Fruit fly (Drosophila melanogaster) whole organism, embryonic: ENCODE data around the gene CG44261.

Experiments used
- Aef1 ChIP-seq: fragments of 200-800 bp; sonication (Bioruptor generic); IDR thresholded peaks from 3 replicates; pipeline ENCODE4 v1.3.6; 2022; ENCODE audit warnings: missing biosample characterization, missing genetic modification characterization
- Atf3 ChIP-seq: fragments of 200-800 bp; sonication (Bioruptor generic); optimal IDR thresholded peaks from 3 replicates; lab custom pipeline; 2016; ENCODE audit warnings: missing biosample characterization, missing genetic modification characterization
- Awh ChIP-seq: fragments of 200-800 bp; sonication (Bioruptor generic); IDR thresholded peaks from 2 replicates; pipeline ENCODE4, ENCODE4 v1.3.6; 2022; ENCODE audit warnings: missing biosample characterization, missing genetic modification characterization
- BEAF-32 ChIP-seq: fragments of 200-800 bp; sonication (Bioruptor generic); optimal IDR thresholded peaks from 3 replicates; lab custom pipeline; 2017; ENCODE audit warnings: missing biosample characterization, missing genetic modification characterization, mild to moderate bottlenecking, moderate library complexity, missing genetic modification reagents
- Blimp-1 ChIP-seq: fragments of 200-800 bp; sonication (Bioruptor generic); optimal IDR thresholded peaks from 3 replicates; lab custom pipeline; 2018; ENCODE audit warnings: missing biosample characterization, missing genetic modification characterization, mild to moderate bottlenecking, moderate library complexity, missing genetic modification reagents
- CG10543 ChIP-seq: fragments of 200-800 bp; sonication (Bioruptor generic); optimal IDR thresholded peaks from 3 replicates; lab custom pipeline; 2017; ENCODE audit warnings: missing biosample characterization, mild to moderate bottlenecking, missing genetic modification characterization, moderate library complexity
- CG10565 ChIP-seq: fragments of 200-800 bp; sonication (Bioruptor generic); optimal IDR thresholded peaks from 3 replicates; lab custom pipeline; 2016; ENCODE audit warnings: missing biosample characterization, mild to moderate bottlenecking, missing genetic modification characterization
- CG10959 ChIP-seq: fragments of 200-800 bp; sonication (Bioruptor generic); IDR thresholded peaks from 2 replicates; pipeline ENCODE4 v1.3.6; 2022; ENCODE audit warnings: missing biosample characterization, missing genetic modification characterization
- CG11723 ChIP-seq: fragments of 200-800 bp; sonication (Bioruptor generic); optimal IDR thresholded peaks from 2 replicates; lab custom pipeline; 2017; ENCODE audit warnings: missing biosample characterization, mild to moderate bottlenecking, missing genetic modification characterization
- CG12659 ChIP-seq: fragments of 200-800 bp; sonication (Bioruptor generic); optimal IDR thresholded peaks from 3 replicates; lab custom pipeline; 2017; ENCODE audit warnings: mild to moderate bottlenecking, missing biosample characterization, missing genetic modification reagents, missing genetic modification characterization
- CG13424 ChIP-seq: fragments of 200-800 bp; sonication (Bioruptor generic); optimal IDR thresholded peaks from 2 replicates; lab custom pipeline; 2019; ENCODE audit warnings: missing biosample characterization, mild to moderate bottlenecking, missing genetic modification characterization, moderate library complexity
- CG14014 ChIP-seq: fragments of 200-800 bp; sonication (Bioruptor generic); IDR thresholded peaks from 2 replicates; pipeline ENCODE4 v1.3.6; 2022; ENCODE audit warnings: missing biosample characterization, missing genetic modification characterization
- CG14050 ChIP-seq: fragments of 200-800 bp; sonication (Bioruptor generic); IDR thresholded peaks from 3 replicates; pipeline ENCODE4 v1.3.6; 2022; ENCODE audit warnings: missing biosample characterization, missing genetic modification characterization
- CG14667 ChIP-seq: fragments of 200-800 bp; sonication (Bioruptor generic); IDR thresholded peaks from 2 replicates; pipeline ENCODE4 v1.3.6; 2022; ENCODE audit warnings: missing biosample characterization, missing genetic modification characterization
- CG14965 ChIP-seq: fragments of 200-800 bp; sonication (Bioruptor generic); optimal IDR thresholded peaks from 2 replicates; lab custom pipeline; 2016; ENCODE audit warnings: missing biosample characterization, missing genetic modification characterization, borderline replicate concordance
- CG15479 ChIP-seq: fragments of 200-800 bp; sonication (Bioruptor generic); optimal IDR thresholded peaks from 3 replicates; lab custom pipeline; 2019; ENCODE audit warnings: missing biosample characterization, mild to moderate bottlenecking, missing genetic modification characterization, moderate library complexity
- CG16815 ChIP-seq: fragments of 200-800 bp; sonication (Bioruptor generic); optimal IDR thresholded peaks from 3 replicates; lab custom pipeline; 2017; ENCODE audit warnings: missing biosample characterization, mild to moderate bottlenecking, missing genetic modification characterization
- CG1792 ChIP-seq: fragments of 200-800 bp; sonication (Bioruptor generic); optimal IDR thresholded peaks from 2 replicates; lab custom pipeline; 2016; ENCODE audit warnings: missing biosample characterization, missing genetic modification characterization
- CG31441 ChIP-seq: fragments of 200-800 bp; sonication (Bioruptor generic); IDR thresholded peaks from 2 replicates; pipeline ENCODE4 v1.3.6; 2022; ENCODE audit warnings: missing biosample characterization, missing genetic modification characterization
- CG3407 ChIP-seq: fragments of 200-800 bp; sonication (Bioruptor generic); optimal IDR thresholded peaks from 2 replicates; lab custom pipeline; 2018; ENCODE audit warnings: missing biosample characterization, mild to moderate bottlenecking, missing genetic modification characterization
- CG4707 ChIP-seq: fragments of 200-800 bp; sonication (Bioruptor generic); optimal IDR thresholded peaks from 2 replicates; lab custom pipeline; 2018; ENCODE audit warnings: missing biosample characterization, mild to moderate bottlenecking, missing genetic modification characterization, moderate library complexity
- CG6175 ChIP-seq: fragments of 200-800 bp; sonication (Bioruptor generic); IDR thresholded peaks from 3 replicates; pipeline ENCODE4 v1.3.6; 2022; ENCODE audit warnings: missing biosample characterization, missing genetic modification characterization
- CG7556 ChIP-seq: fragments of 200-800 bp; sonication (Bioruptor generic); optimal IDR thresholded peaks from 2 replicates; lab custom pipeline; 2017; ENCODE audit warnings: missing biosample characterization, mild to moderate bottlenecking, missing genetic modification characterization
- CG8089 ChIP-seq: fragments of 200-800 bp; sonication (Bioruptor generic); optimal IDR thresholded peaks from 3 replicates; lab custom pipeline; 2016; ENCODE audit warnings: missing biosample characterization, missing genetic modification characterization
- CG8944 ChIP-seq: fragments of 200-800 bp; sonication (Bioruptor generic); optimal IDR thresholded peaks from 3 replicates; lab custom pipeline; 2016; ENCODE audit warnings: missing biosample characterization, missing genetic modification characterization
- CG9817 ChIP-seq: fragments of 200-800 bp; sonication (Bioruptor generic); optimal IDR thresholded peaks from 2 replicates; lab custom pipeline; 2018; ENCODE audit warnings: missing biosample characterization, mild to moderate bottlenecking, missing genetic modification characterization, moderate library complexity
- Camta ChIP-seq: fragments of 200-800 bp; sonication (Bioruptor generic); optimal IDR thresholded peaks from 2 replicates; lab custom pipeline; 2016; ENCODE audit warnings: missing biosample characterization, missing genetic modification characterization
- E2f2 ChIP-seq: fragments of 200-800 bp; sonication (Bioruptor generic); IDR thresholded peaks from 2 replicates; pipeline ENCODE4 v1.3.6; 2022; ENCODE audit warnings: missing biosample characterization, missing genetic modification characterization
- Hr3 ChIP-seq: fragments of 200-800 bp; sonication (Bioruptor generic); optimal IDR thresholded peaks from 3 replicates; lab custom pipeline; 2016; ENCODE audit warnings: missing biosample characterization, missing genetic modification characterization
- Hr39 ChIP-seq: fragments of >200 bp; optimal IDR thresholded peaks from 2 replicates; lab custom pipeline; 2017
- Lpt ChIP-seq: fragments of >200 bp; optimal IDR thresholded peaks from 2 replicates; lab custom pipeline; 2018; ENCODE audit warnings: missing biosample characterization, missing genetic modification characterization
- NK7.1 ChIP-seq: fragments of 200-800 bp; sonication (Bioruptor generic); optimal IDR thresholded peaks from 3 replicates; lab custom pipeline; 2016; ENCODE audit warnings: missing biosample characterization, missing genetic modification characterization
- Nf-YA ChIP-seq: fragments of 200-800 bp; sonication (Bioruptor generic); IDR thresholded peaks from 2 replicates; pipeline ENCODE4 v1.3.6; 2022; ENCODE audit warnings: missing biosample characterization, missing genetic modification characterization
- Oaz ChIP-seq: fragments of 200-800 bp; sonication (Bioruptor generic); IDR thresholded peaks from 2 replicates; pipeline ENCODE4 v1.3.6; 2022; ENCODE audit warnings: missing biosample characterization, missing genetic modification characterization
- Ravus ChIP-seq: fragments of 200-800 bp; sonication (Bioruptor generic); IDR thresholded peaks from 2 replicates; pipeline ENCODE4 v1.3.6; 2022; ENCODE audit warnings: missing biosample characterization, missing genetic modification characterization
- Xbp1 ChIP-seq: fragments of 200-800 bp; sonication (Bioruptor generic); optimal IDR thresholded peaks from 3 replicates; lab custom pipeline; 2016; ENCODE audit warnings: missing biosample characterization, mild to moderate bottlenecking, missing genetic modification characterization
- aop ChIP-seq: fragments of 200-800 bp; sonication (Bioruptor generic); IDR thresholded peaks from 2 replicates; pipeline ENCODE4 v1.3.6; 2022; ENCODE audit warnings: missing biosample characterization, missing genetic modification characterization
- ato ChIP-seq: fragments of 200-800 bp; sonication (Bioruptor generic); IDR thresholded peaks from 2 replicates; pipeline ENCODE4 v1.3.6; 2022; ENCODE audit warnings: missing biosample characterization, missing genetic modification characterization; ENCODE audit not compliant: partially characterized antibody
- br ChIP-seq: fragments of >200 bp; optimal IDR thresholded peaks from 2 replicates; lab custom pipeline; 2017
- cg ChIP-seq: fragments of 200-800 bp; sonication (Bioruptor generic); optimal IDR thresholded peaks from 3 replicates; lab custom pipeline; 2019; ENCODE audit warnings: missing biosample characterization, mild to moderate bottlenecking, missing genetic modification characterization, moderate library complexity
- dati ChIP-seq: fragments of 200-800 bp; sonication (Bioruptor generic); IDR thresholded peaks from 2 replicates; pipeline ENCODE4 v1.3.6; 2022; ENCODE audit warnings: missing biosample characterization, missing genetic modification characterization
- exex ChIP-seq: fragments of 200-800 bp; sonication (Bioruptor generic); optimal IDR thresholded peaks from 4 replicates; lab custom pipeline; 2018; ENCODE audit warnings: missing biosample characterization, mild to moderate bottlenecking, missing genetic modification characterization, moderate library complexity
- fru ChIP-seq: fragments of >200 bp; optimal IDR thresholded peaks from 2 replicates; lab custom pipeline; 2017
- fu2 ChIP-seq: fragments of 200-800 bp; sonication (Bioruptor generic); optimal IDR thresholded peaks from 2 replicates; lab custom pipeline; 2016; ENCODE audit warnings: missing biosample characterization, missing genetic modification characterization
- h ChIP-seq: fragments of >200 bp; optimal IDR thresholded peaks from 2 replicates; lab custom pipeline; 2017
- lbe ChIP-seq: fragments of 200-800 bp; sonication (Bioruptor generic); optimal IDR thresholded peaks from 2 replicates; lab custom pipeline; 2016; ENCODE audit warnings: missing biosample characterization, mild to moderate bottlenecking, missing genetic modification characterization
- lmd ChIP-seq: fragments of 200-800 bp; sonication (Bioruptor generic); IDR thresholded peaks from 2 replicates; pipeline ENCODE4 v1.3.6; 2022; ENCODE audit warnings: missing biosample characterization, missing genetic modification characterization
- luna ChIP-seq: fragments of 200-800 bp; sonication (Bioruptor generic); optimal IDR thresholded peaks from 2 replicates; lab custom pipeline; 2016; ENCODE audit warnings: missing biosample characterization, missing genetic modification characterization
- maf-S ChIP-seq: fragments of 200-800 bp; sonication (Bioruptor generic); optimal IDR thresholded peaks from 2 replicates; lab custom pipeline; 2016; ENCODE audit warnings: missing biosample characterization, missing genetic modification characterization
- pzg ChIP-seq: fragments of 200-800 bp; sonication (Bioruptor generic); optimal IDR thresholded peaks from 3 replicates; lab custom pipeline; 2018; ENCODE audit warnings: missing biosample characterization, mild to moderate bottlenecking, missing genetic modification characterization, moderate library complexity
- sug ChIP-seq: fragments of 200-800 bp; optimal IDR thresholded peaks from 2 replicates; lab custom pipeline; 2019; ENCODE audit warnings: missing biosample characterization, mild to moderate bottlenecking, missing genetic modification characterization, moderate library complexity
- tll ChIP-seq, 2 experiments: fragments of 200-800 bp in 1 of 2; fragments of >200 bp in 1 of 2; sonication (Bioruptor generic) in 1 of 2; optimal IDR thresholded peaks; 2 replicates each; lab custom pipeline; 2017 to 2019; ENCODE audit warnings: missing biosample characterization in 2 of 2, missing genetic modification characterization in 2 of 2, mild to moderate bottlenecking in 1 of 2, moderate library complexity in 1 of 2
- z ChIP-seq: fragments of 200-800 bp; sonication (Bioruptor generic); IDR thresholded peaks from 3 replicates; pipeline ENCODE4 v1.3.6; 2022; ENCODE audit warnings: missing biosample characterization, missing genetic modification characterization

The CG44261 gene

dm6 chr3R:9428189-9428699, 20.3 kb upstream of the CG44261 start (continued):
- TF ChIP-seq CG13424 (tag; lab: Kevin White, UChicago) (peak; percentile 25), E2f2 (peak; percentile 37; the same call in 1 of the 2 replicates), NK7.1 (GFP tag; lab: Kevin White, UChicago) (no peak), Hr3 (GFP tag; lab: Kevin White, UChicago) (no peak), CG10565 (GFP tag; lab: Kevin White, UChicago) (no peak), Lpt (GFP tag; lab: Kevin White, UChicago) (peak; percentile 68), CG3407 (peak; percentile 35), ato (GFP tag; lab: Robert Waterston, UW) (no peak), sug (tag; lab: Kevin White, UChicago) (peak; percentile 39), CG14965 (GFP tag; lab: Kevin White, UChicago) (no peak), CG11723 (GFP tag; lab: Kevin White, UChicago) (peak; percentile 43), exex (peak; percentile 38), Awh (GFP tag; lab: Robert Waterston, UW) (0 out of 2 replicates have a peak, but pooled peaks have one; percentile 18), tll (GFP tag; optimal IDR thresholded peaks at IDR 0.05; lab: Kevin White, UChicago) (peak in 1 of 2 experiments; percentile 24), CG4707 (GFP tag; lab: Kevin White, UChicago) (no peak), CG9817 (tag; lab: Kevin White, UChicago) (no peak), CG14667 (GFP tag; lab: Robert Waterston, UW) (no peak), z (peak; percentile 63; the same call in 2 of the 3 replicates), luna (GFP tag; lab: Kevin White, UChicago) (no peak), lmd (GFP tag; lab: Robert Waterston, UW) (no peak), CG15479 (GFP tag; lab: Kevin White, UChicago) (peak; percentile 88), CG16815 (GFP tag; lab: Kevin White, UChicago) (no peak), h (no peak), BEAF-32 (GFP tag; lab: Kevin White, UChicago) (no peak), CG14014 (GFP tag; lab: Robert Waterston, UW) (peak; percentile 65; the same call in 1 of the 2 replicates), dati (GFP tag; lab: Robert Waterston, UW) (no peak), Camta (GFP tag; lab: Kevin White, UChicago) (no peak), cg (GFP tag; lab: Kevin White, UChicago) (peak; percentile 86), Hr39 (lab: Kevin White, UChicago) (no peak), CG6175 (GFP tag; lab: Robert Waterston, UW) (no peak), CG14050 (GFP tag; lab: Robert Waterston, UW) (no peak), Oaz (GFP tag; lab: Robert Waterston, UW) (no peak), CG10959 (no peak), CG31441 (GFP tag; lab: Robert Waterston, UW) (no peak), Nf-YA (GFP tag; lab: Robert Waterston, UW) (no peak), Aef1 (no peak), br (lab: Kevin White, UChicago) (no peak), pzg (GFP tag; lab: Kevin White, UChicago) (no peak), CG1792 (GFP tag; lab: Kevin White, UChicago) (no peak), fu2 (GFP tag; lab: Kevin White, UChicago) (no peak), lbe (peak; percentile 36), aop (no peak), CG8944 (GFP tag; lab: Kevin White, UChicago) (no peak), CG10543 (GFP tag; lab: Kevin White, UChicago) (peak; percentile 60), Atf3 (GFP tag; lab: Kevin White, UChicago) (no peak), CG12659 (GFP tag; lab: Kevin White, UChicago) (peak; percentile 29), CG7556 (GFP tag; lab: Kevin White, UChicago) (peak; percentile 17), Xbp1 (GFP tag; lab: Kevin White, UChicago) (no peak), fru (lab: Kevin White, UChicago) (no peak), CG8089 (peak; percentile 4), maf-S (GFP tag; lab: Kevin White, UChicago) (no peak), Blimp-1 (no peak), Ravus (GFP tag; lab: Robert Waterston, UW) (no peak)
